Worm (Caenorhabditis elegans) whole organism, midembryonic: ENCODE results near the gene Y48C3A.18.

Experiments used
- cog-1 ChIP-seq: sonication (generic microtip); optimal IDR thresholded peaks from 2 replicates; lab custom pipeline; 2016; ENCODE audit warnings: missing genetic modification characterization, missing compliant biosample characterization
- med-1 ChIP-seq: sonication (generic microtip); optimal IDR thresholded peaks from 2 replicates; lab custom pipeline; 2017; ENCODE audit warnings: missing genetic modification characterization, mild to moderate bottlenecking, missing compliant biosample characterization, antibody characterized with exemption, missing genetic modification reagents; ENCODE audit not compliant: insufficient read depth
- tab-1 ChIP-seq: fragments of 200-800 bp; sonication (Bioruptor generic); IDR thresholded peaks from 2 replicates; pipeline ENCODE4 v1.3.6; 2022; ENCODE audit warnings: missing genetic modification characterization, missing compliant biosample characterization
- ztf-29 ChIP-seq: fragments of 200-800 bp; sonication (Bioruptor generic); IDR thresholded peaks from 2 replicates; pipeline ENCODE4 v1.3.6; 2022; ENCODE audit warnings: missing genetic modification reagents, missing genetic modification characterization, missing compliant biosample characterization

ce11 chrII:13414099-13414498, 1.7 kb downstream of the Y48C3A.18 start:
- no peak for TF ChIP-seq med-1 (GFP tag; lab: Kevin White, UChicago)
- TF ChIP-seq cog-1 (tag; lab: Kevin White, UChicago) = no peak
- no peak for TF ChIP-seq ztf-29 (GFP tag; lab: Robert Waterston, UW)
- TF ChIP-seq tab-1 = no peak
